Fruit fly (Drosophila melanogaster) whole organism, embryonic: ENCODE measurements around the gene CG2157.
A peak's percentile ranks its signal among the peaks of the same experiment; 100 is the strongest.

ENCODE experiments used
- Ada2b ChIP-seq: fragments of 200-800 bp; sonication (Bioruptor generic); IDR thresholded peaks from 2 replicates; pipeline ENCODE4 v1.3.6; 2022; ENCODE audit warnings: missing biosample characterization, missing genetic modification characterization
- Asciz ChIP-seq: fragments of 200-800 bp; sonication (Bioruptor generic); optimal IDR thresholded peaks from 2 replicates; lab custom pipeline; 2017; ENCODE audit warnings: missing biosample characterization, mild to moderate bottlenecking, missing genetic modification characterization, missing genetic modification reagents
- Bteb2 ChIP-seq: fragments of 200-800 bp; sonication (Bioruptor generic); optimal IDR thresholded peaks from 2 replicates; lab custom pipeline; 2016; ENCODE audit warnings: missing biosample characterization, missing genetic modification characterization
- CG10267 ChIP-seq: fragments of 200-800 bp; sonication (Bioruptor generic); optimal IDR thresholded peaks from 2 replicates; lab custom pipeline; 2018; ENCODE audit warnings: missing biosample characterization, mild to moderate bottlenecking, missing genetic modification characterization, moderate library complexity
- CG10565 ChIP-seq: fragments of 200-800 bp; sonication (Bioruptor generic); optimal IDR thresholded peaks from 3 replicates; lab custom pipeline; 2016; ENCODE audit warnings: missing biosample characterization, mild to moderate bottlenecking, missing genetic modification characterization
- CG11398 ChIP-seq: fragments of 200-800 bp; sonication (Bioruptor generic); optimal IDR thresholded peaks from 2 replicates; lab custom pipeline; 2016; ENCODE audit warnings: missing biosample characterization, missing genetic modification characterization
- CG11560 ChIP-seq: fragments of 200-800 bp; sonication (Bioruptor generic); IDR thresholded peaks from 3 replicates; pipeline ENCODE4 v1.3.6; 2022; ENCODE audit warnings: missing biosample characterization, missing genetic modification characterization
- CG12769 ChIP-seq: fragments of 200-800 bp; sonication (Bioruptor generic); optimal IDR thresholded peaks from 2 replicates; lab custom pipeline; 2019; ENCODE audit warnings: missing biosample characterization, mild to moderate bottlenecking, missing genetic modification characterization, moderate library complexity
- CG13424 ChIP-seq: fragments of 200-800 bp; sonication (Bioruptor generic); optimal IDR thresholded peaks from 2 replicates; lab custom pipeline; 2019; ENCODE audit warnings: missing biosample characterization, mild to moderate bottlenecking, missing genetic modification characterization, moderate library complexity
- CG13894 ChIP-seq: fragments of 200-800 bp; sonication (Bioruptor generic); optimal IDR thresholded peaks from 3 replicates; lab custom pipeline; 2018; ENCODE audit warnings: missing biosample characterization, mild to moderate bottlenecking, missing genetic modification characterization, moderate library complexity
- CG1529 ChIP-seq: fragments of 200-800 bp; sonication (Bioruptor generic); optimal IDR thresholded peaks from 3 replicates; lab custom pipeline; 2018; ENCODE audit warnings: missing biosample characterization, missing genetic modification characterization
- CG1792 ChIP-seq: fragments of 200-800 bp; sonication (Bioruptor generic); optimal IDR thresholded peaks from 2 replicates; lab custom pipeline; 2016; ENCODE audit warnings: missing biosample characterization, missing genetic modification characterization
- CG18599 ChIP-seq: fragments of 200-800 bp; sonication (Bioruptor generic); optimal IDR thresholded peaks from 3 replicates; lab custom pipeline; 2017; ENCODE audit warnings: missing biosample characterization, missing genetic modification characterization, mild to moderate bottlenecking, moderate library complexity, missing genetic modification reagents
- CG18619 ChIP-seq: fragments of 200-800 bp; sonication (Bioruptor generic); optimal IDR thresholded peaks from 3 replicates; lab custom pipeline; 2017; ENCODE audit warnings: missing biosample characterization, mild to moderate bottlenecking, missing genetic modification characterization
- CG2875 ChIP-seq: fragments of 200-800 bp; sonication (Bioruptor generic); optimal IDR thresholded peaks from 2 replicates; lab custom pipeline; 2017; ENCODE audit warnings: missing biosample characterization, mild to moderate bottlenecking, missing genetic modification characterization, missing genetic modification reagents
- CG30020 ChIP-seq: fragments of 200-800 bp; optimal IDR thresholded peaks from 2 replicates; lab custom pipeline; 2019; ENCODE audit warnings: missing biosample characterization, mild to moderate bottlenecking, missing genetic modification characterization, moderate library complexity
- CG4617 ChIP-seq: fragments of 200-800 bp; sonication (Bioruptor generic); optimal IDR thresholded peaks from 3 replicates; lab custom pipeline; 2016; ENCODE audit warnings: missing biosample characterization, missing genetic modification characterization, borderline replicate concordance
- CG4707 ChIP-seq: fragments of 200-800 bp; sonication (Bioruptor generic); optimal IDR thresholded peaks from 2 replicates; lab custom pipeline; 2018; ENCODE audit warnings: missing biosample characterization, mild to moderate bottlenecking, missing genetic modification characterization, moderate library complexity
- CG9817 ChIP-seq: fragments of 200-800 bp; sonication (Bioruptor generic); optimal IDR thresholded peaks from 2 replicates; lab custom pipeline; 2018; ENCODE audit warnings: missing biosample characterization, mild to moderate bottlenecking, missing genetic modification characterization, moderate library complexity
- D19A ChIP-seq: fragments of 200-800 bp; optimal IDR thresholded peaks from 3 replicates; lab custom pipeline; 2019; ENCODE audit warnings: missing biosample characterization, mild to moderate bottlenecking, missing genetic modification characterization, moderate library complexity
- Dbx ChIP-seq: fragments of 200-800 bp; sonication (Bioruptor generic); IDR thresholded peaks from 3 replicates; pipeline ENCODE4 v1.3.6; 2022; ENCODE audit warnings: missing biosample characterization, missing genetic modification characterization
- E2f1 ChIP-seq: fragments of 200-800 bp; sonication (Bioruptor generic); IDR thresholded peaks from 2 replicates; pipeline ENCODE4 v1.3.6; 2022; ENCODE audit warnings: missing biosample characterization, missing genetic modification characterization
- Ets65A ChIP-seq: fragments of 200-800 bp; sonication (Bioruptor generic); peaks from one replicate; lab custom pipeline; 2016; ENCODE audit warnings: missing biosample characterization, missing genetic modification characterization
- Ets97D ChIP-seq: fragments of 200-800 bp; sonication (Bioruptor generic); optimal IDR thresholded peaks from 3 replicates; lab custom pipeline; 2016; ENCODE audit warnings: missing biosample characterization, missing genetic modification characterization
- Gsc ChIP-seq: fragments of 200-800 bp; sonication (Bioruptor generic); IDR thresholded peaks from 2 replicates; pipeline ENCODE4 v1.3.6; 2022; ENCODE audit warnings: missing biosample characterization, missing genetic modification characterization
- Jarid2 ChIP-seq: fragments of 200-800 bp; sonication (Bioruptor generic); optimal IDR thresholded peaks from 3 replicates; lab custom pipeline; 2017; ENCODE audit warnings: mild to moderate bottlenecking, missing biosample characterization, missing genetic modification reagents, missing genetic modification characterization
- NC2β ChIP-seq: fragments of 200-800 bp; sonication (Bioruptor generic); optimal IDR thresholded peaks from 2 replicates; lab custom pipeline; 2016; ENCODE audit warnings: missing biosample characterization, missing genetic modification characterization
- Opbp ChIP-seq: fragments of 200-800 bp; sonication (Bioruptor generic); IDR thresholded peaks from 3 replicates; pipeline ENCODE4 v1.3.6; 2022; ENCODE audit warnings: missing biosample characterization, missing genetic modification characterization; ENCODE audit not compliant: partially characterized antibody
- ac ChIP-seq: fragments of 200-800 bp; sonication (Bioruptor generic); optimal IDR thresholded peaks from 3 replicates; lab custom pipeline; 2017; ENCODE audit warnings: missing biosample characterization, mild to moderate bottlenecking, missing genetic modification characterization
- amos ChIP-seq: fragments of 200-800 bp; sonication (Bioruptor generic); IDR thresholded peaks from 2 replicates; pipeline ENCODE4 v1.3.6; 2022; ENCODE audit warnings: missing biosample characterization, missing genetic modification characterization; ENCODE audit not compliant: partially characterized antibody
- ara ChIP-seq: fragments of 200-800 bp; sonication (Bioruptor generic); IDR thresholded peaks from 2 replicates; pipeline ENCODE4 v1.3.6; 2022; ENCODE audit warnings: missing biosample characterization, missing genetic modification characterization
- croc ChIP-seq: fragments of 200-800 bp; sonication (Bioruptor generic); conservative IDR thresholded peaks from 3 replicates; pipeline ENCODE4 v1.3.6; 2022; ENCODE audit warnings: missing biosample characterization, missing genetic modification characterization
- fd102C ChIP-seq: fragments of 200-800 bp; sonication (Bioruptor generic); optimal IDR thresholded peaks from 2 replicates; lab custom pipeline; 2018; ENCODE audit warnings: missing biosample characterization, mild to moderate bottlenecking, missing genetic modification characterization, moderate library complexity
- ftz-f1 ChIP-seq: fragments of 200-800 bp; sonication (Bioruptor generic); optimal IDR thresholded peaks from 2 replicates; lab custom pipeline; 2016; ENCODE audit warnings: missing biosample characterization, missing genetic modification characterization
- gem ChIP-seq: fragments of 200-800 bp; sonication (Bioruptor generic); optimal IDR thresholded peaks from 2 replicates; lab custom pipeline; 2019; ENCODE audit warnings: missing biosample characterization, mild to moderate bottlenecking, missing genetic modification characterization, moderate library complexity
- gsb ChIP-seq: fragments of 200-800 bp; sonication (Bioruptor generic); IDR thresholded peaks from 2 replicates; pipeline ENCODE4 v1.3.6; 2022; ENCODE audit warnings: missing biosample characterization, missing genetic modification characterization
- kah ChIP-seq: fragments of 200-800 bp; sonication (Bioruptor generic); optimal IDR thresholded peaks from 2 replicates; lab custom pipeline; 2018; ENCODE audit warnings: missing biosample characterization, mild to moderate bottlenecking, missing genetic modification characterization
- klu ChIP-seq: fragments of 200-800 bp; sonication (Bioruptor generic); IDR thresholded peaks from 2 replicates; pipeline ENCODE4 v1.3.6; 2022; ENCODE audit warnings: missing biosample characterization, missing genetic modification characterization
- kni ChIP-seq: fragments of 200-800 bp; sonication (Bioruptor generic); optimal IDR thresholded peaks from 3 replicates; lab custom pipeline; 2017; ENCODE audit warnings: mild to moderate bottlenecking, missing biosample characterization, missing genetic modification reagents, missing genetic modification characterization
- nerfin-1 ChIP-seq: fragments of 200-800 bp; sonication (Bioruptor generic); optimal IDR thresholded peaks from 3 replicates; lab custom pipeline; 2019; ENCODE audit warnings: missing biosample characterization, mild to moderate bottlenecking, missing genetic modification characterization, moderate library complexity
- salm ChIP-seq: fragments of 200-800 bp; sonication (Bioruptor generic); optimal IDR thresholded peaks from 2 replicates; lab custom pipeline; 2018; ENCODE audit warnings: missing biosample characterization, mild to moderate bottlenecking, missing genetic modification characterization
- trem ChIP-seq: fragments of 200-800 bp; optimal IDR thresholded peaks from 3 replicates; lab custom pipeline; 2019; ENCODE audit warnings: missing biosample characterization, mild to moderate bottlenecking, missing genetic modification characterization, moderate library complexity

Gene CG2157

DNA sequence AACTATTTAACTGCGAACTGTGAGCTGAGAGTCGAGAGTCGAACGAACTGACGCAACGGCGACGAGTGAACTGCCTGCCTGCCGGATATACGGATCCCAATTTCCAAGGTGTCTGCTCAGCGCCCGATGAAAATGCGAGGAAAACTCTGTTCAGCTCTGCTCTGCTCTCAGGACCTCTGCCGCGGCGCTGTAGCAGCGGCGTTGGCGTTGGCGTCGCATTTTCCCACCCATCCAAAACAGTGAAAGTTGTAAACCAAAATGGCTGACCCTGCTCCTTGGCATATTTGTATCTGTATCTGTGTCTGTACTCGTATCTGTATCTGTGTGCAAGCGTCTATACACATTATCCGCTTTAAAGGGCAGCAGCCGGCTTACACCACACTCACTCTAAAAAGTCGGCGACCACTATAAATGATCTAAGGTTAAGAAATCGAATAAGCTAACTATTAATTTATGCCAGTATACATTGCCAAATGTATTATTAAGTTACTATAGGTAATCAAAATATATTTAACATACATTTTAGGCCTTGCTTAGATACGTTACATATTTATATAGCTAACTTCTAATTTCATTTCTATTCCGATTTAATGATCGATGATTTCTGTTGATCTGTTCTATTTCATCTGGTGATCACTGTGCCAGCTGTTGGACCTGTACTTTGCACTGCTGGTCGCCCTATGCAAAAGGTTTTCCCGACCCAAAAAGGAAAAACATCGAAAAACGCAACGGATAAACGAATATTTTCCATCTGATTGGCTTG, 46.2 kb upstream of the CG2157 start (continued):
- TF ChIP-seq CG30020 (peak; percentile 11), ac (GFP tag; lab: Kevin White, UChicago) (peak; percentile 87), Asciz (GFP tag; lab: Kevin White, UChicago) (peak; percentile 38), gsb (GFP tag; lab: Robert Waterston, UW) (no peak), CG18619 (GFP tag; lab: Kevin White, UChicago) (peak; percentile 54), CG4617 (peak; percentile 34), Dbx (GFP tag; lab: Robert Waterston, UW) (no peak), trem (peak; percentile 61), kni (GFP tag; lab: Kevin White, UChicago) (peak; percentile 89), Opbp (GFP tag; lab: Robert Waterston, UW) (no peak), croc (GFP tag; lab: Robert Waterston, UW) (peak; percentile 68), Ets97D (no peak), E2f1 (GFP tag; lab: Robert Waterston, UW) (peak; percentile 56), NC2β (GFP tag; lab: Kevin White, UChicago) (peak; percentile 27), CG10267 (tag; lab: Kevin White, UChicago) (peak; percentile 84), salm (peak; percentile 40), CG2875 (GFP tag; lab: Kevin White, UChicago) (peak; percentile 2), CG1529 (GFP tag; lab: Kevin White, UChicago) (peak; percentile 60), fd102C (GFP tag; lab: Kevin White, UChicago) (peak; percentile 85), ara (GFP tag; lab: Robert Waterston, UW) (peak; percentile 31; the same call in 1 of the 2 replicates), kah (GFP tag; lab: Kevin White, UChicago) (peak; percentile 43), CG9817 (tag; lab: Kevin White, UChicago) (peak; percentile 36), D19A (tag; lab: Kevin White, UChicago) (peak; percentile 84), CG1792 (GFP tag; lab: Kevin White, UChicago) (no peak), nerfin-1 (tag; lab: Kevin White, UChicago) (peak; percentile 67), CG11560 (no peak), Ada2b (GFP tag; lab: Robert Waterston, UW) (0 out of 2 replicates have a peak, but pooled peaks have one; percentile 37), CG4707 (GFP tag; lab: Kevin White, UChicago) (peak; percentile 30), Ets65A (GFP tag; lab: Kevin White, UChicago) (peak; percentile 69), Jarid2 (peak; percentile 27), CG12769 (peak; percentile 51), Gsc (GFP tag; lab: Robert Waterston, UW) (0 out of 2 replicates have a peak, but pooled peaks have one; percentile 30), gem (tag; lab: Kevin White, UChicago) (peak; percentile 89), CG18599 (GFP tag; lab: Kevin White, UChicago) (peak; percentile 86), CG13424 (tag; lab: Kevin White, UChicago) (peak; percentile 81), ftz-f1 (GFP tag; lab: Kevin White, UChicago) (no peak), CG13894 (tag; lab: Kevin White, UChicago) (no peak), amos (no peak), klu (GFP tag; lab: Robert Waterston, UW) (no peak), CG10565 (GFP tag; lab: Kevin White, UChicago) (no peak), CG11398 (GFP tag; lab: Kevin White, UChicago) (no peak), Bteb2 (peak; percentile 7)
